Fruit fly (Drosophila melanogaster): ENCODE data around the gene RagA-B.

RagA-B gene

dm6 chr3R:9031797-9032418, 47.8 kb upstream of the RagA-B start (continued):
- TF ChIP-seq h (optimal IDR thresholded peaks at IDR 0.05) = no peak
- TF ChIP-seq ewg (GFP tag; optimal IDR thresholded peaks at IDR 0.05) = peak; percentile 86
- peak; percentile 77 for TF ChIP-seq CG7987 (GFP tag; optimal IDR thresholded peaks at IDR 0.05)
- peak; percentile 38 for TF ChIP-seq Ets97D (GFP tag; optimal IDR thresholded peaks at IDR 0.05)
- peak; percentile 77 for TF ChIP-seq CG3407 (GFP tag; optimal IDR thresholded peaks at IDR 0.05)
- peak; percentile 86 for TF ChIP-seq tin (GFP tag; optimal IDR thresholded peaks at IDR 0.05)
- peak; percentile 77 for TF ChIP-seq Max (GFP tag; optimal IDR thresholded peaks at IDR 0.05)
- peak; percentile 83 for TF ChIP-seq caup (GFP tag; optimal IDR thresholded peaks at IDR 0.05; ENCODE audit: severe bottlenecking)
- TF ChIP-seq Side (GFP tag; optimal IDR thresholded peaks at IDR 0.05) = peak; percentile 85
- TF ChIP-seq row (GFP tag; IDR thresholded peaks at IDR 0.05) = peak; percentile 90
- no peak for TF ChIP-seq sc (optimal IDR thresholded peaks at IDR 0.05)
- TF ChIP-seq sc (GFP tag; optimal IDR thresholded peaks at IDR 0.05) = peak; percentile 61
- TF ChIP-seq CG13287 (GFP tag; IDR thresholded peaks at IDR 0.05; ENCODE audit: partially characterized antibody) = no peak
- TF ChIP-seq CG17361 (GFP tag; IDR thresholded peaks at IDR 0.05) = peak; percentile 88
- TF ChIP-seq mirr (GFP tag; optimal IDR thresholded peaks at IDR 0.05) = no peak
- TF ChIP-seq CG10565 (GFP tag; optimal IDR thresholded peaks at IDR 0.05) = peak; percentile 42
- TF ChIP-seq phol (tag; optimal IDR thresholded peaks at IDR 0.05) = peak; percentile 83
- TF ChIP-seq esg (GFP tag; conservative IDR thresholded peaks at IDR 0.05) = peak; percentile 92
- no peak for TF ChIP-seq fd102C (GFP tag; optimal IDR thresholded peaks at IDR 0.05)
- TF ChIP-seq gsb (GFP tag; IDR thresholded peaks at IDR 0.05) = peak; percentile 81
- peak; percentile 95 for TF ChIP-seq CG11695 (GFP tag; IDR thresholded peaks at IDR 0.05)
- TF ChIP-seq peb (GFP tag; IDR thresholded peaks at IDR 0.05) = peak; percentile 84
- peak; percentile 85 for TF ChIP-seq wor (GFP tag; IDR thresholded peaks at IDR 0.05)
- peak; percentile 69 for TF ChIP-seq odd (GFP tag; optimal IDR thresholded peaks at IDR 0.05)
- TF ChIP-seq Dip3 (GFP tag; optimal IDR thresholded peaks at IDR 0.05) = peak; percentile 88
- no peak for TF ChIP-seq Gsc (GFP tag; IDR thresholded peaks at IDR 0.05)
- peak; percentile 73 for TF ChIP-seq NC2β (GFP tag; optimal IDR thresholded peaks at IDR 0.05)
- peak; percentile 71 for TF ChIP-seq cas (GFP tag; IDR thresholded peaks at IDR 0.05)
- peak; percentile 83 for TF ChIP-seq zfh2 (GFP tag; optimal IDR thresholded peaks at IDR 0.05)
- TF ChIP-seq hkb (optimal IDR thresholded peaks at IDR 0.05) = no peak
- TF ChIP-seq hkb (GFP tag; IDR thresholded peaks at IDR 0.05) = peak; percentile 96
- peak; percentile 85 for TF ChIP-seq Dek (tag; optimal IDR thresholded peaks at IDR 0.05)
- peak; percentile 80 for TF ChIP-seq onecut (GFP tag; IDR thresholded peaks at IDR 0.05)
- TF ChIP-seq CG15269 (tag; optimal IDR thresholded peaks at IDR 0.05) = peak; percentile 91
- TF ChIP-seq CG2116 (GFP tag; optimal IDR thresholded peaks at IDR 0.05) = peak; percentile 59
- TF ChIP-seq pfk (GFP tag; optimal IDR thresholded peaks at IDR 0.05) = no peak
- peak; percentile 73 for TF ChIP-seq scrt (GFP tag; optimal IDR thresholded peaks at IDR 0.05)
- TF ChIP-seq CG7839 (tag; optimal IDR thresholded peaks at IDR 0.05) = peak; percentile 86
- TF ChIP-seq z (GFP tag; IDR thresholded peaks at IDR 0.05) = no peak
- TF ChIP-seq abd-A (tag; optimal IDR thresholded peaks at IDR 0.05) = no peak
- TF ChIP-seq CG15073 (GFP tag; optimal IDR thresholded peaks at IDR 0.05) = peak; percentile 62
- peak; percentile 95 for TF ChIP-seq CG17359 (tag; optimal IDR thresholded peaks at IDR 0.05)
- TF ChIP-seq bigmax (GFP tag; optimal IDR thresholded peaks at IDR 0.05) = no peak
- peak; percentile 78 for TF ChIP-seq D19B (GFP tag; optimal IDR thresholded peaks at IDR 0.05)
- TF ChIP-seq CG5245 (GFP tag; optimal IDR thresholded peaks at IDR 0.05) = peak; percentile 85
- TF ChIP-seq CG10979 (tag; optimal IDR thresholded peaks at IDR 0.05) = peak; percentile 79
- TF ChIP-seq CG15601 (tag; optimal IDR thresholded peaks at IDR 0.05) = peak; percentile 61
- peak; percentile 16 for TF ChIP-seq YL-1 (GFP tag; optimal IDR thresholded peaks at IDR 0.05)
- TF ChIP-seq trem (tag; optimal IDR thresholded peaks at IDR 0.05) = peak; percentile 25
- peak; percentile 85 for TF ChIP-seq HmgZ (tag; optimal IDR thresholded peaks at IDR 0.05)
- TF ChIP-seq grn (GFP tag; optimal IDR thresholded peaks at IDR 0.05) = no peak
